Worm (Caenorhabditis elegans): ENCODE data around the gene T13C5.7.

DNA sequence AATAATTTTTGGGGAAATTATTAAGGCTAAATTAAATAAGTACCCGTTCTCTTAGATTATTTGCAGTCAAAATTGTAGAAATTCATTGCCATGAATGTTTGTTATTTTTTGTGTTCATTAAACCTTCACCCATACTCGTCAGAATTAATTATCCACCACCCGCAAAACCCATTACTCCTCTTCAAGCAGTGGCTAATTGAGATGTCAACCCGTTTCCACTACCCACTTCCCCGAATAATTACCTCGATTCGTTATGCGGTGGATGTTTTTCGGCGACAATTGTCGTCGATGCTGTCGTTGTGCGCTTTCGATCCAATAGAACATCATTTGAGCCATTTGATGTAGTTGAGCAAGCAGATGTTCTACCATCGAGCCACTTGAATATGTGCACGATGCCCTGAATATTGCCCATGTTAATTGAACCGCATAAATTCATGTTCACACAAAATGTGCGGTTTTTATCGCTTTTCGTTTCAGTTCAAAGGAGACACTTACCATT, 31.0 kb downstream of the T13C5.7 start:
- TF ChIP-seq elt-4 (tag; optimal IDR thresholded peaks at IDR 0.05) (no peak), fkh-6 (tag; optimal IDR thresholded peaks at IDR 0.05) (no peak), ceh-9 (tag; optimal IDR thresholded peaks at IDR 0.05) (no peak), eyg-1 (tag; optimal IDR thresholded peaks at IDR 0.05) (no peak), nhr-11 (tag; optimal IDR thresholded peaks at IDR 0.05) (no peak), ceh-2 (tag; optimal IDR thresholded peaks at IDR 0.05) (no peak), ama-1 (optimal IDR thresholded peaks at IDR 0.05) (no peak), hlh-30 (tag; optimal IDR thresholded peaks at IDR 0.05; ENCODE audit: insufficient read depth) (no peak), ceh-45 (GFP tag; IDR thresholded peaks at IDR 0.05) (no peak)
